Worm (Caenorhabditis elegans): ENCODE results near the gene fmi-1.

The fmi-1 gene

DNA sequence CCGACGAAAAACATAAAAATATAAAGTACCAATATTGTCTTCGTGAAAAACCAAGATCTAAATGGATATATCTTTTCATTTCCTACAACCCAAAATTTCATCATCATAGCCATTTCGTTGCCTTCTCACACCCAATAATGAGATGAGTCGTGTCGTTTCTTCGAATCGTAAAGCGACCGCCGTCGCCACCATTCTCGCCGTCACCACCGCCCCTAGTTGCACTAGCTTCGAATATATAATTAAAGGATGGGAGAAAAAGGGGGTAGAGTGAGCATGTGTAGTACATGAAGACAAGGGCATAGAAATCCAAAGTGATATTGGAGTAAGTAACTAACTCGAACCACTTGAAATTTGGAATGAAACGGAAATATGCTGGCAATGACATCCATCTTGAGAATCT, 3.4 kb downstream of the fmi-1 start:
- TF ChIP-seq tra-4 (tag; optimal IDR thresholded peaks at IDR 0.05) (no peak), hmbx-1 (tag; optimal IDR thresholded peaks at IDR 0.05) (no peak), scrt-1 (GFP tag; IDR thresholded peaks at IDR 0.05) (no peak), aly-1 (tag; optimal IDR thresholded peaks at IDR 0.05) (no peak), sea-1 (GFP tag; conservative IDR thresholded peaks at IDR 0.05) (no peak), ceh-13 (GFP tag; optimal IDR thresholded peaks at IDR 0.05) (no peak), hnd-1 (tag; optimal IDR thresholded peaks at IDR 0.05) (no peak), tbx-37 (GFP tag; conservative IDR thresholded peaks at IDR 0.05) (no peak), flt-1 (GFP tag; IDR thresholded peaks at IDR 0.05) (no peak), ceh-36 (tag; optimal IDR thresholded peaks at IDR 0.05) (no peak)

DNA sequence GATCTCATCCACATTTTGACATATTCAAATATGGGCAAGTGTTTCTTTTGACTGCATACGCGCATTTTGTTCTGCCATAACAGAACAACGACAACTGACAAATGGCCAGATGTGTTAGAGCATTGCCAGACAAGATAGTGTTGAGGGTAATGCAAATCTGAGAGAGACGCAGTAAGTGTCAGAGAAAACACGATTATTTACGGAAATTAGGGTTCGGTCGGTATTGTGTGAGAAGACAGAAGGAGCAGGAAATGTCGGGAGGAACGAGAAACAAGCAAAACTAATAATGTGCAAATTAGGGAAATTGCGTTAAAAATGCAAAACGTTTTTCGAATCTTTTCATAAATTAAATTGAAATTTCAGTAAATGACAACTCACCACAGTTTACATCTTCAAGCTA, 5.6 kb downstream of the fmi-1 start:
- TF ChIP-seq ceh-36 (tag; optimal IDR thresholded peaks at IDR 0.05): no peak
- TF ChIP-seq tra-4 (tag; optimal IDR thresholded peaks at IDR 0.05): no peak
- no peak for TF ChIP-seq aly-1 (tag; optimal IDR thresholded peaks at IDR 0.05)
- no peak for TF ChIP-seq scrt-1 (GFP tag; IDR thresholded peaks at IDR 0.05)
- TF ChIP-seq hnd-1 (tag; optimal IDR thresholded peaks at IDR 0.05): no peak
- TF ChIP-seq ets-7 (tag; optimal IDR thresholded peaks at IDR 0.05): no peak
- TF ChIP-seq hmg-4 (GFP tag; optimal IDR thresholded peaks at IDR 0.05): no peak
- TF ChIP-seq B0310.2 (tag; optimal IDR thresholded peaks at IDR 0.05): no peak
- TF ChIP-seq ama-1 (optimal IDR thresholded peaks at IDR 0.05): no peak
- TF ChIP-seq F13C5.2 (tag; optimal IDR thresholded peaks at IDR 0.05): no peak
- no peak for TF ChIP-seq hmbx-1 (tag; optimal IDR thresholded peaks at IDR 0.05)
- TF ChIP-seq tbx-37 (GFP tag; conservative IDR thresholded peaks at IDR 0.05): no peak
- TF ChIP-seq sea-1 (GFP tag; conservative IDR thresholded peaks at IDR 0.05): no peak
- no peak for TF ChIP-seq pes-1 (GFP tag; IDR thresholded peaks at IDR 0.05)
- TF ChIP-seq ceh-13 (GFP tag; optimal IDR thresholded peaks at IDR 0.05): no peak
- no peak for TF ChIP-seq flt-1 (GFP tag; IDR thresholded peaks at IDR 0.05)
- no peak for TF ChIP-seq tbx-11 (GFP tag; IDR thresholded peaks at IDR 0.05)

DNA sequence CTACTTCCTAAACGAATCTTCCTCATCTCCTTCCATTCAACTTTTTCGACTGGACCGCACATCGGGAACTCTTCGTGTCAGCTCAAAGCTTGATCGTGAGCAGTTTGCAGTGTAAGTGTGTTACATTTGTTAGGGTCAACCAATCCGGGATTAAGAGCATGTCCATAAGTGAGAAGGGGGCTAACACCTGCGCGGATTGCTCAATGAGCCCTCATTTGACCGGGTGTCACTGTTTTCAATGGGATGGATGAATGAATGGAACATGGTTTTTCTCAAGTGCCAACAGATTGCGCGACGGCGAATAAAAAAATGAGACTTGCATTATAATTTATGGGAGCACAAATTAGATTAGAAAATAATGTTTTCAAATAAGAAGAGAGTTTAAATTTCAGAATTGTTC, 6.4 kb downstream of the fmi-1 start:
- TF ChIP-seq hmg-4 (GFP tag; optimal IDR thresholded peaks at IDR 0.05): no peak
- TF ChIP-seq tbx-11 (GFP tag; IDR thresholded peaks at IDR 0.05): no peak
- no peak for TF ChIP-seq hmbx-1 (tag; optimal IDR thresholded peaks at IDR 0.05)
- no peak for TF ChIP-seq F13C5.2 (tag; optimal IDR thresholded peaks at IDR 0.05)

DNA sequence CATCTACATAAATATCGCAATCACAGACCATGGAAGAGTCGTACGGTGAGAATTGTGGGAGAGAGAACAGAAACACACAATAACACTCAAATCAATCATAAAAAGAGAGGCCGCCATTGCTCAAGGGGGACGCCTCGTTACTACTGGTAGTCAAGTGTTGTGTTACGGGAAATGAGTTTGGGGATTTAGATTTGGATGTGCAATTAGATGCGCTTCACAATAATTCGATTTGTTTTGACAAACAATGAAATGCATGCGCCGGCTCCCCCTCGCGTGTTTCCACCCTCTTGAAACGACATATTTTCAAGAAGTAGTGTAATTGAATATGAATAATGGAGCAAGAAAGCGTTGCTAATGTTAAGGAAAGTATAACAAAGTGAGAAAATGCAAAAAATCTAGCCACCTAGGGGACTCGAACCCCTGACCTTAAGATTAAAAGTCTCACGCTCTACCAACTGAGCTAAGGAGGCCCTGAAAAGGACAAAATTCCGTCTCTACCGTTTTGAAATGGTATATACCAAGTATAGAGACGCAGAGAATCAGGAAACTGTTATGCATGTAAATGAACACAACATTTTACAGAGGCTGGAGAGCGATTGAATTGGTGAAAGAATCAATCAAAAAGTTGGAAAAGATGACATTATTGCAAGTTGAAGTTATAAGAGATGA, 7.9 kb downstream of the fmi-1 start:
- no peak for TF ChIP-seq tbx-37 (GFP tag; conservative IDR thresholded peaks at IDR 0.05)
- TF ChIP-seq F13C5.2 (tag; optimal IDR thresholded peaks at IDR 0.05): no peak
- TF ChIP-seq ets-7 (tag; optimal IDR thresholded peaks at IDR 0.05): no peak
- TF ChIP-seq B0310.2 (tag; optimal IDR thresholded peaks at IDR 0.05): no peak
- TF ChIP-seq tbx-11 (GFP tag; IDR thresholded peaks at IDR 0.05): no peak
- no peak for TF ChIP-seq tra-4 (tag; optimal IDR thresholded peaks at IDR 0.05)
- no peak for TF ChIP-seq ama-1 (optimal IDR thresholded peaks at IDR 0.05)

DNA sequence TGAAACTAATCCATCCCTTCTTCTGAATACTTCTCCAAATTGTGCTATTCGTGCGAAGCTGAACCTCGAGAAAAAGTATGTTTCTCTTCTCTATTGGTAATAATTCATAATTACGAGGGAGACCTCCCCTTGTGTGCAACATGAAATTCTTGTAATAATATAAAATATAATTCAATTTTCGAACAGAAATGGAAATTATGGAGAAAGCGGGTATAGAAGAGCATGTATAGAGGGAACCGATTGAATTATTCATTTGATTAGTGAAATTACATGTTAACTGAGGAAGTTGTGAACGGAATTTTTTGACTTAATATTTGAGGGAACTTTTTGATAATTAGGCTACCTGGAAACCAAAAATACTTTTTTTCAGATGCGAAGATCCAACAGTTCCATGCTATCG, 10.0 kb downstream of the fmi-1 start:
- TF ChIP-seq F13C5.2 (tag; optimal IDR thresholded peaks at IDR 0.05) (no peak), flt-1 (GFP tag; IDR thresholded peaks at IDR 0.05) (no peak), B0310.2 (tag; optimal IDR thresholded peaks at IDR 0.05) (no peak)

DNA sequence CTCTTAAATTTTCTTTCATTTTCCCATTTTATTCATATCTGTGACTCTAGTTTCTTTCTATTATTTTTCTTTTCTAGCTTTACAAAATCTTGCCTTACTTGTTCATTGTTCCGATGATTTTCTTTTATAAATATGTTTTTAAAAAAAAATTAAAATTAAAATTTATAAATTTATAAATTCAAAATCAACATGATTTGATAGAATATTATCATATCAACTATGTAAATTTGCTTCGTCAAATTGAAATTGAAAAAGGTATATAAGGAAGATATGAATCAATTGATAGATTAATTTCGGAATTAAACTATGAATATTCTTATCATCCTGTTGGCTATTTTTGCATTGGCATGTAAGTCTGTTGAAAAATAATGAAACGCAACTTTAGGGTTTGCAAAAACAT, 14.4 kb downstream of the fmi-1 start, which contains the start of gene W07G4.1:
W07G4.1 (plus strand) TSS at position 301 of the 400 bp plus-strand sequence.
- no peak for TF ChIP-seq pes-1 (GFP tag; IDR thresholded peaks at IDR 0.05)
- TF ChIP-seq hnd-1 (tag; optimal IDR thresholded peaks at IDR 0.05): no peak
- TF ChIP-seq ama-1 (optimal IDR thresholded peaks at IDR 0.05): no peak
- no peak for TF ChIP-seq ets-7 (tag; optimal IDR thresholded peaks at IDR 0.05)
- TF ChIP-seq tra-4 (tag; optimal IDR thresholded peaks at IDR 0.05): no peak
- no peak for TF ChIP-seq tbx-11 (GFP tag; IDR thresholded peaks at IDR 0.05)
- TF ChIP-seq F13C5.2 (tag; optimal IDR thresholded peaks at IDR 0.05): no peak

DNA sequence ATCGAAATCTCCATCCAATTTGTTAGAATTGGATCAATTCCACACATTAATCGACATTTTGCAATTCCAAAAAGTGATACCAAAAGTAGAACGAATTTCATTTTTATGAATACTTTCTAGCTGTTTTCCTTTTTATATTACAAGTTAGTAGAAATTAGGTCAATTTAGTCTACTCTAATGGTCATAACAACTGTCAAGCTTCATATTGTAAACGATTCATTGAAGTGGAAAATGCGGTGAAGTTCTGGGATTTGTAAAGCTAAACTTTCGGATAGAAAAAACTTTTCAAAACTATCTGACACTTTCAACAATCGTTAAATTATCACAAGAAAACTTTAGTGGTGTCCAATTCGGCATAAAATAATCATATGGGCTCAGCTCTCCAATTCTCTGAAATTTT, 15.7 kb downstream of the fmi-1 start, which contains the start of gene W07G4.7:
W07G4.7 (minus strand) TSS at position 101 of the 400 bp plus-strand sequence.
- TF ChIP-seq tbx-37 (GFP tag; conservative IDR thresholded peaks at IDR 0.05) (no peak), hmbx-1 (tag; optimal IDR thresholded peaks at IDR 0.05) (no peak), ceh-13 (GFP tag; optimal IDR thresholded peaks at IDR 0.05) (no peak), scrt-1 (GFP tag; IDR thresholded peaks at IDR 0.05) (no peak), B0310.2 (tag; optimal IDR thresholded peaks at IDR 0.05) (no peak), ama-1 (optimal IDR thresholded peaks at IDR 0.05) (no peak), ceh-36 (tag; optimal IDR thresholded peaks at IDR 0.05) (no peak), pes-1 (GFP tag; IDR thresholded peaks at IDR 0.05) (no peak), tra-4 (tag; optimal IDR thresholded peaks at IDR 0.05) (no peak), aly-1 (tag; optimal IDR thresholded peaks at IDR 0.05) (no peak), flt-1 (GFP tag; IDR thresholded peaks at IDR 0.05) (no peak), hmg-4 (GFP tag; optimal IDR thresholded peaks at IDR 0.05) (no peak), sea-1 (GFP tag; conservative IDR thresholded peaks at IDR 0.05) (no peak), ets-7 (tag; optimal IDR thresholded peaks at IDR 0.05) (no peak), tbx-11 (GFP tag; IDR thresholded peaks at IDR 0.05) (no peak), hnd-1 (tag; optimal IDR thresholded peaks at IDR 0.05) (no peak)

DNA sequence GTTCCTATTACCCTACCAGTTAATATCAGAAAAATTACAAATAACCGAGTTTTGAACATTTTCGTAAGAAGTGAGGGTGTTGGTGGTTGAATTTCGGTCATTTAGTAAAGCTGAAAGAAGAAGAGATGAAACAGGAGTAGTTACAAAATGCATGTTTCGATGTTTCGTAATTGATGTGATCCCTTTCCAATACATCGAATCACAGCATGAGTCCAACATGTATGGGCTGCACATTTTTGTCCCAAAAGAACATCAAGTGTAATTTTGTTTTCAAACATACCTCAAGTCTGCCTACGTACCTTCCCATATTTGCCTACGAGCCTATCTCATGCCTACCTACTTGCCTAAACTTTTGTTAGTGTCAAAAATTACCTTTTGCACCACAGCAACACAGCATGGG, 17.6 kb downstream of the fmi-1 start, which contains the start of gene W07G4.2:
W07G4.2 (minus strand) TSS at position 101 of the 400 bp plus-strand sequence.
- TF ChIP-seq hmbx-1 (tag; optimal IDR thresholded peaks at IDR 0.05) (no peak), F13C5.2 (tag; optimal IDR thresholded peaks at IDR 0.05) (no peak), hnd-1 (tag; optimal IDR thresholded peaks at IDR 0.05) (no peak), scrt-1 (GFP tag; IDR thresholded peaks at IDR 0.05) (no peak), ceh-13 (GFP tag; optimal IDR thresholded peaks at IDR 0.05) (no peak), pes-1 (GFP tag; IDR thresholded peaks at IDR 0.05) (no peak), aly-1 (tag; optimal IDR thresholded peaks at IDR 0.05) (no peak), tbx-11 (GFP tag; IDR thresholded peaks at IDR 0.05) (no peak), sea-1 (GFP tag; conservative IDR thresholded peaks at IDR 0.05) (no peak), ets-7 (tag; optimal IDR thresholded peaks at IDR 0.05) (no peak), ceh-36 (tag; optimal IDR thresholded peaks at IDR 0.05) (no peak), ama-1 (optimal IDR thresholded peaks at IDR 0.05) (no peak), flt-1 (GFP tag; IDR thresholded peaks at IDR 0.05) (no peak), B0310.2 (tag; optimal IDR thresholded peaks at IDR 0.05) (no peak), tra-4 (tag; optimal IDR thresholded peaks at IDR 0.05) (no peak), tbx-37 (GFP tag; conservative IDR thresholded peaks at IDR 0.05) (no peak), hmg-4 (GFP tag; optimal IDR thresholded peaks at IDR 0.05) (no peak)
